Worm (Caenorhabditis elegans) whole organism, mixed stage, embryonic: ENCODE results near the gene Y73F8A.14.
"Not testable (repeated sequence)": the region's sequence is repeated elsewhere in the genome, so short reads cannot be mapped to it uniquely, and the experiment has no call there.

Experiments
- M03D4.4 ChIP-seq: sonication (generic microtip); optimal IDR thresholded peaks from 2 replicates; lab custom pipeline; 2017; ENCODE audit warnings: mild to moderate bottlenecking, missing genetic modification characterization, missing compliant biosample characterization
- bed-3 ChIP-seq: fragments of 200-800 bp; sonication (Bioruptor generic); optimal IDR thresholded peaks from 3 replicates; lab custom pipeline; 2018; ENCODE audit warnings: mild to moderate bottlenecking, missing genetic modification characterization, moderate library complexity, missing compliant biosample characterization
- blmp-1 ChIP-seq: fragments of 150-350 bp; optimal IDR thresholded peaks from 2 replicates; lab custom pipeline; 2014; ENCODE audit warnings: missing biosample characterization, missing genetic modification characterization
- ceh-39 ChIP-seq: fragments of 150-350 bp; optimal IDR thresholded peaks from 2 replicates; lab custom pipeline; 2014; ENCODE audit warnings: missing biosample characterization, missing genetic modification characterization
- ceh-43 ChIP-seq: fragments of 200-800 bp; sonication (Bioruptor generic); optimal IDR thresholded peaks from 2 replicates; lab custom pipeline; 2018; ENCODE audit warnings: mild to moderate bottlenecking, missing genetic modification characterization, moderate library complexity, missing compliant biosample characterization
- ceh-83 ChIP-seq: fragments of 200-800 bp; sonication (Bioruptor generic); optimal IDR thresholded peaks from 2 replicates; lab custom pipeline; 2018; ENCODE audit warnings: mild to moderate bottlenecking, missing genetic modification characterization, missing compliant biosample characterization
- ces-1 ChIP-seq: fragments of 150-350 bp; optimal IDR thresholded peaks from 2 replicates; lab custom pipeline; 2014; ENCODE audit warnings: missing biosample characterization, missing genetic modification reagents, missing genetic modification characterization
- cnd-1 ChIP-seq: fragments of 200-800 bp; sonication (Bioruptor generic); optimal IDR thresholded peaks from 2 replicates; lab custom pipeline; 2018; ENCODE audit warnings: mild to moderate bottlenecking, missing genetic modification characterization, missing compliant biosample characterization
- drap-1 ChIP-seq: fragments of 200-800 bp; sonication (Bioruptor generic); optimal IDR thresholded peaks from 3 replicates; lab custom pipeline; 2018; ENCODE audit warnings: mild to moderate bottlenecking, missing genetic modification characterization, missing compliant biosample characterization
- elt-1 ChIP-seq: sonication (generic microtip); optimal IDR thresholded peaks from 2 replicates; lab custom pipeline; 2017; ENCODE audit warnings: missing genetic modification characterization, mild to moderate bottlenecking, missing compliant biosample characterization, antibody characterized with exemption, moderate library complexity, borderline replicate concordance; ENCODE audit not compliant: insufficient read depth
- elt-3 ChIP-seq: fragments of 150-350 bp; optimal IDR thresholded peaks from 2 replicates; lab custom pipeline; 2014; ENCODE audit warnings: missing biosample characterization, missing genetic modification characterization
- flh-1 ChIP-seq: fragments of 200-800 bp; sonication (Bioruptor generic); optimal IDR thresholded peaks from 2 replicates; lab custom pipeline; 2018; ENCODE audit warnings: mild to moderate bottlenecking, missing genetic modification characterization, moderate library complexity, missing compliant biosample characterization
- ham-2 ChIP-seq: fragments of 200-800 bp; sonication (Bioruptor generic); optimal IDR thresholded peaks from 2 replicates; lab custom pipeline; 2018; ENCODE audit warnings: mild to moderate bottlenecking, missing genetic modification characterization, missing compliant biosample characterization
- hlh-1 ChIP-seq: fragments of 150-350 bp; optimal IDR thresholded peaks from 2 replicates; lab custom pipeline; 2014; ENCODE audit warnings: missing biosample characterization, missing genetic modification reagents, missing genetic modification characterization
- lin-13 ChIP-seq: fragments of 150-350 bp; optimal IDR thresholded peaks from 2 replicates; lab custom pipeline; 2014; ENCODE audit warnings: missing biosample characterization, missing genetic modification characterization
- lin-32 ChIP-seq: fragments of 200-800 bp; sonication (Bioruptor generic); optimal IDR thresholded peaks from 2 replicates; lab custom pipeline; 2018; ENCODE audit warnings: mild to moderate bottlenecking, missing genetic modification characterization, missing compliant biosample characterization
- lsy-2 ChIP-seq: fragments of 150-350 bp; optimal IDR thresholded peaks from 2 replicates; lab custom pipeline; 2014; ENCODE audit warnings: missing biosample characterization, missing genetic modification characterization
- mab-5 ChIP-seq: fragments of 150-350 bp; optimal IDR thresholded peaks from 2 replicates; lab custom pipeline; 2014; ENCODE audit warnings: missing biosample characterization, missing genetic modification characterization
- mep-1 ChIP-seq: fragments of 150-350 bp; optimal IDR thresholded peaks from 2 replicates; lab custom pipeline; 2017; ENCODE audit warnings: missing biosample characterization, missing genetic modification reagents, missing genetic modification characterization, inconsistent platforms
- mls-2 ChIP-seq: sonication (generic microtip); optimal IDR thresholded peaks from 2 replicates; lab custom pipeline; 2016; ENCODE audit warnings: mild to moderate bottlenecking, missing genetic modification characterization, moderate library complexity, missing compliant biosample characterization
- nhr-12 ChIP-seq: fragments of 150-350 bp; optimal IDR thresholded peaks from 2 replicates; lab custom pipeline; 2014; ENCODE audit warnings: missing biosample characterization, missing genetic modification characterization
- nhr-2 ChIP-seq: fragments of 150-350 bp; optimal IDR thresholded peaks from 2 replicates; lab custom pipeline; 2014; ENCODE audit warnings: missing biosample characterization, missing genetic modification characterization
- nhr-237 ChIP-seq: fragments of 150-350 bp; optimal IDR thresholded peaks from 2 replicates; lab custom pipeline; 2014; ENCODE audit warnings: missing biosample characterization, missing genetic modification characterization
- nhr-76 ChIP-seq: sonication (generic microtip); optimal IDR thresholded peaks from 2 replicates; lab custom pipeline; 2017; ENCODE audit warnings: missing biosample characterization, missing genetic modification characterization
- sem-2 ChIP-seq: fragments of 200-800 bp; sonication (Bioruptor generic); optimal IDR thresholded peaks from 2 replicates; lab custom pipeline; 2018; ENCODE audit warnings: mild to moderate bottlenecking, missing genetic modification characterization, missing compliant biosample characterization
- snpc-4 ChIP-seq: fragments of 150-350 bp; optimal IDR thresholded peaks from 2 replicates; lab custom pipeline; 2014; ENCODE audit warnings: missing biosample characterization, missing genetic modification characterization
- sptf-1 ChIP-seq: sonication (generic microtip); optimal IDR thresholded peaks from 2 replicates; lab custom pipeline; 2017; ENCODE audit warnings: mild to moderate bottlenecking, missing genetic modification characterization, moderate library complexity, missing compliant biosample characterization
- tbx-8 ChIP-seq: fragments of 200-800 bp; sonication (Bioruptor generic); optimal IDR thresholded peaks from 2 replicates; lab custom pipeline; 2018; ENCODE audit warnings: mild to moderate bottlenecking, missing genetic modification characterization, moderate library complexity, missing compliant biosample characterization
- unc-120 ChIP-seq: sonication (generic microtip); optimal IDR thresholded peaks from 2 replicates; lab custom pipeline; 2017; ENCODE audit warnings: missing genetic modification characterization, missing compliant biosample characterization; ENCODE audit not compliant: poor library complexity, severe bottlenecking
- unc-39 ChIP-seq: fragments of 150-350 bp; optimal IDR thresholded peaks from 2 replicates; lab custom pipeline; 2014; ENCODE audit warnings: missing biosample characterization, missing genetic modification characterization
- unc-62 ChIP-seq: fragments of 150-350 bp; optimal IDR thresholded peaks from 2 replicates; lab custom pipeline; 2014; ENCODE audit warnings: missing biosample characterization, missing genetic modification reagents, missing genetic modification characterization
- zip-8 ChIP-seq: fragments of 150-350 bp; optimal IDR thresholded peaks from 2 replicates; lab custom pipeline; 2014; ENCODE audit warnings: missing biosample characterization, missing genetic modification characterization
- ztf-11 ChIP-seq: fragments of 150-350 bp; optimal IDR thresholded peaks from 2 replicates; lab custom pipeline; 2014; ENCODE audit warnings: missing biosample characterization, missing genetic modification characterization

Y73F8A.14 gene

DNA sequence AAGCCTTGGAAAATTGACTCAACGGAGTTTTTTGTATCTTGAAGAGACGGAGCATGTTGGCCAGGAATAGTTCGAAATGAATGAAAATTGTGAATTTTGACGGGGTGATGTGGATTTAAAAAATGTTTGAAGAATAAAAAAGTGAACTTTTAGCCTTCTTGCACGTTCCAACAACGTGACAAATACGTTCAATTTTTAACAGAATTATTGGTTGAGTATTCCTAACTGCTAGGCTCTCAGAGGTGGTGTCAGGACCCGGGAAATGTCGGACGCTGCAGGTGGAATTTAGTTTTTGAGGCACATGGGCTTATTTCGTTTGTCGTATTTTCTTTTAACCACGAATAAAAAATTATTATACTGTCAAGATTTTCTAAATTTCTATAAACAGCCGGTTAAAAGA is at the start of gene Y73F8A.14:
Gene Y73F8A.14, minus strand, starts transcription at position 101 of the 400 bp plus-strand sequence.
- not testable (repeated sequence) for TF ChIP-seq unc-62 (GFP tag; lab: Kevin White, UChicago); cnd-1 (tag; lab: Kevin White, UChicago); ztf-11 (tag; lab: Kevin White, UChicago)

DNA sequence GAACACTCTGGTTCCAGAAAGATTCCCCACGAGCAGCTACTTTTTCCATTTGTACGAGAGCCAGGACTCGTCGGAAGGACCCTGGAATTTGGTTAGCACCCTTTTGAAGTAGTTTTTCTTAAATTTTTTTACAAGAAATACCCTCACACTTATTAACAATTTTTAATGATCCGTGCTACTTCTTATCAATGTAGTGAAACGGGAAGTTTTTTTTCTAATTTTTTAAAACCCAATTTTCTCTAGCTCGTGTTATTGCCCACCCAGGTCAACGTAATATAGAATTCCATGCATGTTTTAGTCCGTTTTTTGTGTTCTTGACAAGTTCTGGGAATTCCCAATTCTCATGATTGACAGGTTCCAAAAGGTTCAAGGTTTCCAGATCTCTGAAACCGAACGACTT is 43.0 kb upstream of the Y73F8A.14 start:
- TF ChIP-seq unc-39 (tag; lab: Kevin White, UChicago) (no peak), blmp-1 (tag; lab: Kevin White, UChicago) (no peak), unc-62 (GFP tag; lab: Kevin White, UChicago) (no peak), mls-2 (tag; lab: Kevin White, UChicago) (no peak), sem-2 (GFP tag; lab: Kevin White, UChicago) (no peak), bed-3 (GFP tag; lab: Kevin White, UChicago) (no peak)

DNA sequence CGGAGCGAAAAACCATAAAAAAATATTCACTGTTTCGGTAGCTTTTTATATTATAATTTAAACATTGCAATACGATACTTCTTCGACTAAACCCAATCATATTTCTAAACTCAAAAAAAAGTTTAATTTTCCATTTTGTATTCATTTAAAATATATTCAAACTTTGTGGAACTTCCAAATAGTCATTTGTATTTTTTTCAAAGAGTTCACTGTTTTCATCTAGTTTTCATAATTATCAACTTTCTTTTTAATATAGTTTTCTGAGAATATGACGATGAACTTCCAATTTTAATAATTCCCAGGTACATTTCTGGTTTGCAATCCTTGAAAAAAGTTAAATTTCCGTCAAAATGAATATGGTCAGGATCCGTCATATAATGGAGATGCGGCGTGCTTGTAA is 42.4 kb upstream of the Y73F8A.14 start, which contains the start of gene cpna-4:
Gene cpna-4, plus strand, starts transcription at position 301 of the 400 bp plus-strand sequence.
- no peak for TF ChIP-seq tbx-8 (GFP tag; lab: Kevin White, UChicago)
- no peak for TF ChIP-seq lsy-2 (tag; lab: Kevin White, UChicago)
- no peak for TF ChIP-seq hlh-1 (tag; lab: Kevin White, UChicago)
- TF ChIP-seq sem-2 (GFP tag; lab: Kevin White, UChicago) = no peak
- no peak for TF ChIP-seq M03D4.4 (tag; lab: Kevin White, UChicago)
- TF ChIP-seq ztf-11 (tag; lab: Kevin White, UChicago) = no peak
- TF ChIP-seq unc-62 (GFP tag; lab: Kevin White, UChicago) = no peak
- TF ChIP-seq ces-1 (GFP tag; lab: Kevin White, UChicago) = no peak
- TF ChIP-seq ceh-43 (GFP tag; lab: Kevin White, UChicago) = no peak
- no peak for TF ChIP-seq cnd-1 (tag; lab: Kevin White, UChicago)
- no peak for TF ChIP-seq mep-1
- no peak for TF ChIP-seq zip-8 (tag; lab: Kevin White, UChicago)
- no peak for TF ChIP-seq flh-1
- no peak for TF ChIP-seq snpc-4
- TF ChIP-seq blmp-1 (tag; lab: Kevin White, UChicago) = no peak
- TF ChIP-seq ceh-39 (tag; lab: Kevin White, UChicago) = no peak
- TF ChIP-seq drap-1 (GFP tag; lab: Kevin White, UChicago) = no peak
- no peak for TF ChIP-seq nhr-237 (tag; lab: Kevin White, UChicago)
- TF ChIP-seq unc-120 = no peak

DNA sequence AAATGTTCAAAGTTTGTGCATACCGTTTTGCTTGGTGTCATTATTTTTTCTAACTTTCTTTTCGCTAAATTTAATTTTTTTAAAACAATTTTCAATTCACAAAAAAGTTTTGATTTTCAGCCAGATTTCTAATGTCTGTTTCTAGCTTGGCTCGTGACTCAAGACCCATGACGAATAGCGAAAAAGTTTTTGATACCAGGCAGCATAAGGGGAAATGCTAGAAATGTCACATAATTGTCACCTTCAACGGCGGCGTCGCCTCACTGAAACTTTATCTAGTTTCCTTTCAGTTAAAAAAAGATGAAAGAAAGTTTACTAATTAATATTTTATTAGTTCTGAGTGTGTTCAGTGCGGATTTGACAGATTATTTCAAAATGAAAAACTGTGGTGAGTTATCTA is 17.9 kb upstream of the Y73F8A.14 start, which contains the start of gene irld-59:
Gene irld-59, plus strand, starts transcription at position 301 of the 400 bp plus-strand sequence.
- TF ChIP-seq elt-1 (tag; lab: Kevin White, UChicago) (no peak), hlh-1 (tag; lab: Kevin White, UChicago) (no peak), lsy-2 (tag; lab: Kevin White, UChicago) (no peak), unc-39 (tag; lab: Kevin White, UChicago) (no peak), ztf-11 (tag; lab: Kevin White, UChicago) (no peak), elt-3 (no peak), bed-3 (GFP tag; lab: Kevin White, UChicago) (no peak), M03D4.4 (tag; lab: Kevin White, UChicago) (no peak), flh-1 (no peak), sptf-1 (no peak), nhr-12 (tag; lab: Kevin White, UChicago) (no peak), ceh-43 (GFP tag; lab: Kevin White, UChicago) (no peak), ceh-83 (GFP tag; lab: Kevin White, UChicago) (no peak), ces-1 (GFP tag; lab: Kevin White, UChicago) (no peak), tbx-8 (GFP tag; lab: Kevin White, UChicago) (no peak), blmp-1 (tag; lab: Kevin White, UChicago) (no peak)

DNA sequence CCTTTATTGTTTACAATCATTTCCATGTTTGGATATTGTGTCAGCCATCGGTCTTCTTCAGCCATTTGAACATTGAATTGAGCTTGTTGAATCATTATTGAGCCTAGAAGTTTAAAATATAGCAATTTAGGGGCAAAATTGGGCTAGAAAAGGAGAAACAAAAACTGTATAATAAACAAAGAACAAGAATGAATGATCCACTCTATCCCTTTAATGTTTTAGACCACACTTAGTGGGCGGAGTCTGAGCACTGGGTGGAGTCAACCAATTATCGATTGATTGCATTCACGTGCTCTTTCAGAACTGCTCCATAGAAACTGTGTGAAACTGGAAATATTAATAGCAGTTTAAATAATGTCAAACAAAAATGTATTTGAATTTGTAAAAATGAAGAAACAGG is 9.2 kb upstream of the Y73F8A.14 start, which contains the start of gene tbx-40:
Gene tbx-40, minus strand, starts transcription at position 101 of the 400 bp plus-strand sequence.
- no peak for TF ChIP-seq mls-2 (tag; lab: Kevin White, UChicago)
- no peak for TF ChIP-seq unc-62 (GFP tag; lab: Kevin White, UChicago)
- no peak for TF ChIP-seq ztf-11 (tag; lab: Kevin White, UChicago)
- no peak for TF ChIP-seq lin-32 (GFP tag; lab: Kevin White, UChicago)
- no peak for TF ChIP-seq lin-13 (tag; lab: Kevin White, UChicago)
- no peak for TF ChIP-seq unc-120
- no peak for TF ChIP-seq tbx-8 (GFP tag; lab: Kevin White, UChicago)
- no peak for TF ChIP-seq nhr-2 (tag; lab: Kevin White, UChicago)
- no peak for TF ChIP-seq nhr-76 (tag; lab: Kevin White, UChicago)
- no peak for TF ChIP-seq M03D4.4 (tag; lab: Kevin White, UChicago)
- TF ChIP-seq nhr-12 (tag; lab: Kevin White, UChicago) = no peak
- no peak for TF ChIP-seq elt-3
- no peak for TF ChIP-seq hlh-1 (tag; lab: Kevin White, UChicago)
- no peak for TF ChIP-seq zip-8 (tag; lab: Kevin White, UChicago)
- no peak for TF ChIP-seq ces-1 (GFP tag; lab: Kevin White, UChicago)
- TF ChIP-seq lsy-2 (tag; lab: Kevin White, UChicago) = no peak
- no peak for TF ChIP-seq ham-2 (GFP tag; lab: Kevin White, UChicago)
- no peak for TF ChIP-seq mab-5 (tag; lab: Kevin White, UChicago)
- TF ChIP-seq drap-1 (GFP tag; lab: Kevin White, UChicago) = no peak
- no peak for TF ChIP-seq sptf-1
